Fruit fly (Drosophila melanogaster) whole organism, embryonic: Measurements from ENCODE around the gene CG44040.

ENCODE experiments used
- BtbVII ChIP-seq: fragments of 200-800 bp; sonication (Bioruptor generic); optimal IDR thresholded peaks from 3 replicates; lab custom pipeline; 2017; ENCODE audit warnings: missing biosample characterization, mild to moderate bottlenecking, missing genetic modification characterization
- CG30431 ChIP-seq: fragments of 200-800 bp; sonication (Bioruptor generic); optimal IDR thresholded peaks from 2 replicates; lab custom pipeline; 2017; ENCODE audit warnings: missing biosample characterization, missing genetic modification characterization
- CG4404 ChIP-seq: fragments of 200-800 bp; sonication (Bioruptor generic); IDR thresholded peaks from 2 replicates; pipeline ENCODE4 v1.3.6; 2022; ENCODE audit warnings: missing biosample characterization, missing genetic modification characterization
- CG4854 ChIP-seq: fragments of 200-800 bp; sonication (Bioruptor generic); optimal IDR thresholded peaks from 2 replicates; lab custom pipeline; 2016; ENCODE audit warnings: missing biosample characterization, missing genetic modification characterization, inconsistent platforms
- CG8478 ChIP-seq: fragments of >200 bp; optimal IDR thresholded peaks from 2 replicates; lab custom pipeline; 2018
- Max ChIP-seq: fragments of 200-800 bp; sonication (Bioruptor generic); optimal IDR thresholded peaks from 2 replicates; lab custom pipeline; 2016; ENCODE audit warnings: missing biosample characterization, mild to moderate bottlenecking, missing genetic modification characterization

DNA sequence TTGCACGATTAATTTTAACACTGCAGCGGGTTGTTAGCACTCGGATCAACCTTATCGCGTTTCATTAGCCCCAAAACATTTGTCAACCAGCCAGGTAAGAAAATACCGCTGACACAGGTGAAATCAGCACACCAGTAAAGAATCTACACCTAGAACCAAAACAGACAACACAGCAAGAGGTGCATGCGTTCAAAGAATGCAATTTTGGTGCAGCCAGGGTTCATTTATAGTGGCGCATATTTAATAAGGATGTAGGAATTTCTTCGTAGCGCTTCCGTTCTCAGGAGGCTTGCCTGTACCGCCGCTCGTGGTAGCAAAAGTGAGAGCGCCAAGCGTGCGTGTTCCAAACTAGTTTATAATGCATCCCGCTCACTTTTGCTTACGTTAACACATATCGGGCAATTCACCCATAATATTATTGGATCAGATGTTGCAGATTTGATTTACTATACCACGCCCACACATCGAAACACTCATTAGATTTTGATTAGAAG is 22.3 kb downstream of the CG44040 start:
- no peak for TF ChIP-seq CG30431
- TF ChIP-seq BtbVII = no peak
- no peak for TF ChIP-seq CG4404
- no peak for TF ChIP-seq CG8478 (lab: Kevin White, UChicago)
- TF ChIP-seq CG4854 (GFP tag; lab: Kevin White, UChicago) = no peak
- no peak for TF ChIP-seq Max (GFP tag; lab: Kevin White, UChicago)
